Fruit fly (Drosophila melanogaster): ENCODE measurements around the gene Taf3.

Taf3 gene

DNA sequence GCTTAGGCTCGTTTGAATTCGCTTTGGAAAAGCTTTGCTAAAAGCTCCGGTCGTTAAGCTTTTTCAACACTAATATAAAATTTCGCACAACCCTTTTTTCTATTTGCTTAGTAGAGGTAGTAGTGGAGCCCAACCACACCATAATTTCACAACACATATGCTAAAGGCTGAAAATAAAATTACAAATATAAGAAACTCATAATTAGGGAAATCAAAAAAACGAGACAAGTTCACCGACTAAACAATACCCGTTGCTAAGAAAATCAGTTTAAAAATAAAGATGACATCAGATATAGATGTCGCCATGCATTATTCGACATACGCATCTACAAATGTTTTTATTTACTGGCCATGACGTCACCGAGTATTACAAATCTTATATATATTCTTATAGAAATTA, 50.3 kb downstream of the Taf3 start (continued):
- TF ChIP-seq her (GFP tag; optimal IDR thresholded peaks at IDR 0.05) (no peak), Ssrp (tag; optimal IDR thresholded peaks at IDR 0.05) (no peak), Kr (GFP tag; optimal IDR thresholded peaks at IDR 0.05) (peak; percentile 2), HLH54F (GFP tag; optimal IDR thresholded peaks at IDR 0.05) (no peak), shn (GFP tag; optimal IDR thresholded peaks at IDR 0.05) (no peak), Lhr (GFP tag; optimal IDR thresholded peaks at IDR 0.05) (peak; percentile 62), vfl (GFP tag; optimal IDR thresholded peaks at IDR 0.05) (no peak), wor (GFP tag; IDR thresholded peaks at IDR 0.05) (no peak), dan (GFP tag; IDR thresholded peaks at IDR 0.05) (no peak), bsh (GFP tag; optimal IDR thresholded peaks at IDR 0.05) (no peak), CG2129 (GFP tag; IDR thresholded peaks at IDR 0.05; ENCODE audit: partially characterized antibody) (no peak), CG9727 (GFP tag; optimal IDR thresholded peaks at IDR 0.05) (no peak), Med (GFP tag) (peak; percentile 60), trh (GFP tag; optimal IDR thresholded peaks at IDR 0.05) (no peak), ci (GFP tag; IDR thresholded peaks at IDR 0.05) (no peak), unc-4 (GFP tag; IDR thresholded peaks at IDR 0.05; ENCODE audit: partially characterized antibody) (no peak), CG11560 (tag; IDR thresholded peaks at IDR 0.05) (no peak), ind (GFP tag; optimal IDR thresholded peaks at IDR 0.05) (no peak), Gsc (GFP tag; IDR thresholded peaks at IDR 0.05) (no peak), CG8765 (GFP tag; IDR thresholded peaks at IDR 0.05) (no peak), Hr51 (GFP tag; optimal IDR thresholded peaks at IDR 0.05) (no peak), slp2 (GFP tag; optimal IDR thresholded peaks at IDR 0.05) (no peak), Fer1 (GFP tag; optimal IDR thresholded peaks at IDR 0.05) (peak; percentile 33), CG33557 (GFP tag; optimal IDR thresholded peaks at IDR 0.05) (no peak), CG3995 (GFP tag; optimal IDR thresholded peaks at IDR 0.05) (no peak), inv (GFP tag; IDR thresholded peaks at IDR 0.05; ENCODE audit: partially characterized antibody) (no peak), dati (GFP tag; IDR thresholded peaks at IDR 0.05) (no peak), CG4328 (GFP tag; optimal IDR thresholded peaks at IDR 0.05) (no peak), h (optimal IDR thresholded peaks at IDR 0.05) (no peak), Side (GFP tag; optimal IDR thresholded peaks at IDR 0.05) (no peak), CG17568 (GFP tag; optimal IDR thresholded peaks at IDR 0.05) (no peak), cas (GFP tag; IDR thresholded peaks at IDR 0.05) (no peak), CG5180 (GFP tag; optimal IDR thresholded peaks at IDR 0.05) (no peak), lola (GFP tag; optimal IDR thresholded peaks at IDR 0.05) (no peak), CG11247 (GFP tag; IDR thresholded peaks at IDR 0.05) (no peak), onecut (GFP tag; IDR thresholded peaks at IDR 0.05) (no peak), Mes4 (GFP tag; optimal IDR thresholded peaks at IDR 0.05) (no peak), kay (GFP tag; optimal IDR thresholded peaks at IDR 0.05) (peak; percentile 43), gce (GFP tag; IDR thresholded peaks at IDR 0.05) (no peak), CG12769 (tag; optimal IDR thresholded peaks at IDR 0.05) (no peak), tx (GFP tag; optimal IDR thresholded peaks at IDR 0.05) (no peak), pho (GFP tag; optimal IDR thresholded peaks at IDR 0.05) (no peak), sens-2 (GFP tag; IDR thresholded peaks at IDR 0.05) (no peak), CG6791 (GFP tag; IDR thresholded peaks at IDR 0.05; ENCODE audit: partially characterized antibody) (no peak), CTCF (GFP tag; optimal IDR thresholded peaks at IDR 0.05) (peak; percentile 97), hth (optimal IDR thresholded peaks at IDR 0.05) (no peak), ase (GFP tag; IDR thresholded peaks at IDR 0.05) (no peak), pita (GFP tag; optimal IDR thresholded peaks at IDR 0.05) (peak; percentile 42), CG17361 (GFP tag; IDR thresholded peaks at IDR 0.05) (peak; percentile 35; the same call in 1 of the 3 replicates), usp (GFP tag; optimal IDR thresholded peaks at IDR 0.05) (no peak), hb (GFP tag; IDR thresholded peaks at IDR 0.05; ENCODE audit: partially characterized antibody) (no peak), CG12071 (GFP tag; optimal IDR thresholded peaks at IDR 0.05) (no peak), CG15269 (tag; optimal IDR thresholded peaks at IDR 0.05) (no peak)
